Worm (Caenorhabditis elegans) whole organism, L4 larva: ENCODE results near the gene algn-5.
A peak's percentile ranks its signal among the peaks of the same experiment; 100 is the strongest.

Experiments
- D1046.2 ChIP-seq: fragments of 200-800 bp; sonication (Bioruptor generic); IDR thresholded peaks from 2 replicates; pipeline ENCODE4 v1.3.6; 2022; ENCODE audit warnings: missing genetic modification characterization, missing compliant biosample characterization
- F37D6.2 ChIP-seq: sonication (generic microtip); optimal IDR thresholded peaks from 2 replicates; lab custom pipeline; 2016; ENCODE audit warnings: mild to moderate bottlenecking, missing genetic modification characterization, missing compliant biosample characterization
- F49E8.2 ChIP-seq: sonication (generic microtip); optimal IDR thresholded peaks from 2 replicates; lab custom pipeline; 2016; ENCODE audit warnings: missing compliant biosample characterization, mild to moderate bottlenecking, missing genetic modification characterization, borderline replicate concordance
- T20F7.1 ChIP-seq: fragments of 200-800 bp; sonication (Bioruptor generic); optimal IDR thresholded peaks from 2 replicates; lab custom pipeline; 2018; ENCODE audit warnings: mild to moderate bottlenecking, missing genetic modification characterization, missing compliant biosample characterization
- Y5F2A.4 ChIP-seq: fragments of 200-800 bp; sonication (Bioruptor generic); optimal IDR thresholded peaks from 2 replicates; lab custom pipeline; 2018; ENCODE audit warnings: mild to moderate bottlenecking, missing genetic modification characterization, missing compliant biosample characterization
- ZK337.2 ChIP-seq: fragments of 200-800 bp; sonication (Bioruptor generic); IDR thresholded peaks from 2 replicates; pipeline ENCODE4 v1.3.6; 2022; ENCODE audit warnings: missing genetic modification reagents, missing genetic modification characterization, missing compliant biosample characterization
- aha-1 ChIP-seq: fragments of 150-350 bp; peaks from one replicate; lab custom pipeline; 2014; ENCODE audit warnings: missing biosample characterization, missing genetic modification characterization
- aly-2 ChIP-seq: sonication (generic microtip); optimal IDR thresholded peaks from 2 replicates; lab custom pipeline; 2018; ENCODE audit warnings: missing biosample characterization, missing genetic modification characterization
- ceh-28 ChIP-seq: fragments of 150-350 bp; optimal IDR thresholded peaks from 2 replicates; lab custom pipeline; 2014; ENCODE audit warnings: missing biosample characterization, missing genetic modification reagents, missing genetic modification characterization
- ceh-44 ChIP-seq: fragments of 200-800 bp; sonication (Bioruptor generic); IDR thresholded peaks from 2 replicates; pipeline ENCODE4 v1.3.6; 2022; ENCODE audit warnings: missing genetic modification reagents, missing genetic modification characterization, missing compliant biosample characterization
- ceh-62 ChIP-seq: sonication (generic microtip); optimal IDR thresholded peaks from 2 replicates; lab custom pipeline; 2017; ENCODE audit warnings: missing biosample characterization, missing genetic modification characterization
- ces-1 ChIP-seq: fragments of 150-350 bp; sonication (generic microtip); optimal IDR thresholded peaks from 4 replicates; lab custom pipeline; 2014; ENCODE audit warnings: missing biosample characterization, missing genetic modification reagents, missing genetic modification characterization
- cey-2 ChIP-seq: sonication (generic microtip); optimal IDR thresholded peaks from 3 replicates; lab custom pipeline; 2017; ENCODE audit warnings: missing genetic modification characterization, mild to moderate bottlenecking, missing compliant biosample characterization, antibody characterized with exemption, borderline replicate concordance; ENCODE audit not compliant: insufficient read depth
- daf-12 ChIP-seq: fragments of 150-350 bp; optimal IDR thresholded peaks from 2 replicates; lab custom pipeline; 2014; ENCODE audit warnings: missing biosample characterization, missing genetic modification reagents, missing genetic modification characterization
- dmd-9 ChIP-seq: fragments of 200-800 bp; sonication (Bioruptor generic); IDR thresholded peaks from 2 replicates; pipeline ENCODE4 v1.3.6; 2022; ENCODE audit warnings: missing genetic modification reagents, missing genetic modification characterization, missing compliant biosample characterization
- duxl-1 ChIP-seq: sonication (generic microtip); optimal IDR thresholded peaks from 2 replicates; lab custom pipeline; 2016; ENCODE audit warnings: mild to moderate bottlenecking, missing genetic modification characterization, moderate library complexity, missing compliant biosample characterization; ENCODE audit not compliant: poor library complexity
- dve-1 ChIP-seq: sonication (generic microtip); optimal IDR thresholded peaks from 2 replicates; lab custom pipeline; 2017; ENCODE audit warnings: antibody characterized with exemption, mild to moderate bottlenecking, missing genetic modification characterization, missing compliant biosample characterization; ENCODE audit not compliant: insufficient read depth
- fkh-10 ChIP-seq: fragments of 150-350 bp; optimal IDR thresholded peaks from 2 replicates; lab custom pipeline; 2014; ENCODE audit warnings: missing biosample characterization, missing genetic modification reagents, missing genetic modification characterization
- hif-1 ChIP-seq, 2 experiments: sonication (generic microtip); optimal IDR thresholded peaks; 2 replicates each; lab custom pipeline; 2016 to 2017; ENCODE audit warnings: missing compliant biosample characterization in 2 of 2, missing genetic modification characterization in 2 of 2, missing genetic modification reagents in 2 of 2, missing genotype in 2 of 2, mild to moderate bottlenecking in 1 of 2
- hlh-11 ChIP-seq: fragments of 200-800 bp; sonication (Bioruptor generic); optimal IDR thresholded peaks from 2 replicates; lab custom pipeline; 2018; ENCODE audit warnings: mild to moderate bottlenecking, missing genetic modification characterization, missing compliant biosample characterization
- hlh-30 ChIP-seq: sonication (generic microtip); optimal IDR thresholded peaks from 2 replicates; lab custom pipeline; 2017; ENCODE audit warnings: antibody characterized with exemption, mild to moderate bottlenecking, missing genetic modification characterization, missing compliant biosample characterization; ENCODE audit not compliant: insufficient read depth
- lim-7 ChIP-seq: fragments of 200-800 bp; sonication (Bioruptor generic); IDR thresholded peaks from 2 replicates; pipeline ENCODE4 v1.3.6; 2022; ENCODE audit warnings: missing genetic modification characterization, missing compliant biosample characterization
- lin-15B ChIP-seq: fragments of 150-350 bp; sonication (generic microtip); optimal IDR thresholded peaks from 3 replicates; lab custom pipeline; 2014; ENCODE audit warnings: missing biosample characterization, missing genetic modification characterization
- lin-29 ChIP-seq: fragments of 200-800 bp; sonication (Bioruptor generic); IDR thresholded peaks from 2 replicates; pipeline ENCODE4 v1.3.6; 2022; ENCODE audit warnings: missing genetic modification reagents, missing genetic modification characterization, missing compliant biosample characterization
- madf-9 ChIP-seq: fragments of 200-800 bp; sonication (Bioruptor generic); conservative IDR thresholded peaks from 2 replicates; pipeline ENCODE4 v1.3.6; 2022; ENCODE audit warnings: missing genetic modification reagents, missing genetic modification characterization, missing compliant biosample characterization
- mep-1 ChIP-seq: fragments of 150-350 bp; sonication (generic microtip); optimal IDR thresholded peaks from 3 replicates; lab custom pipeline; 2014; ENCODE audit warnings: missing biosample characterization, missing genetic modification characterization
- mes-2 ChIP-seq: sonication (generic microtip); optimal IDR thresholded peaks from 2 replicates; lab custom pipeline; 2016; ENCODE audit warnings: missing genotype, mild to moderate bottlenecking, missing genetic modification characterization, missing compliant biosample characterization; ENCODE audit not compliant: poor library complexity, severe bottlenecking
- mxl-3 ChIP-seq: fragments of 200-800 bp; sonication (Bioruptor generic); optimal IDR thresholded peaks from 2 replicates; lab custom pipeline; 2018; ENCODE audit warnings: mild to moderate bottlenecking, missing genetic modification characterization, missing compliant biosample characterization
- nhr-102 ChIP-seq: sonication (generic microtip); optimal IDR thresholded peaks from 2 replicates; lab custom pipeline; 2016; ENCODE audit warnings: mild to moderate bottlenecking, missing genetic modification characterization, moderate library complexity, missing compliant biosample characterization
- nhr-111 ChIP-seq: fragments of 200-800 bp; sonication (Bioruptor generic); optimal IDR thresholded peaks from 2 replicates; lab custom pipeline; 2018; ENCODE audit warnings: mild to moderate bottlenecking, missing genetic modification characterization, missing compliant biosample characterization
- nhr-237 ChIP-seq: sonication (generic microtip); optimal IDR thresholded peaks from 2 replicates; lab custom pipeline; 2017; ENCODE audit warnings: missing biosample characterization, missing genetic modification characterization
- nhr-25 ChIP-seq: sonication (generic microtip); optimal IDR thresholded peaks from 2 replicates; lab custom pipeline; 2017; ENCODE audit warnings: missing genetic modification characterization, mild to moderate bottlenecking, missing compliant biosample characterization, antibody characterized with exemption, moderate library complexity, borderline replicate concordance; ENCODE audit not compliant: insufficient read depth
- nhr-28 ChIP-seq: fragments of 150-350 bp; optimal IDR thresholded peaks from 2 replicates; lab custom pipeline; 2014; ENCODE audit warnings: missing biosample characterization, missing genetic modification characterization
- nhr-41 ChIP-seq: fragments of 200-800 bp; sonication (Bioruptor generic); IDR thresholded peaks from 2 replicates; pipeline ENCODE4 v1.3.6; 2022; ENCODE audit warnings: missing genetic modification reagents, missing genetic modification characterization, missing compliant biosample characterization
- nhr-42 ChIP-seq: fragments of 200-800 bp; sonication (Bioruptor generic); IDR thresholded peaks from 2 replicates; pipeline ENCODE4 v1.3.6; 2022; ENCODE audit warnings: missing genetic modification characterization, missing compliant biosample characterization
- nhr-76 ChIP-seq: fragments of 150-350 bp; optimal IDR thresholded peaks from 2 replicates; lab custom pipeline; 2014; ENCODE audit warnings: missing biosample characterization, missing genetic modification characterization
- nhr-77 ChIP-seq: fragments of 150-350 bp; optimal IDR thresholded peaks from 2 replicates; lab custom pipeline; 2014; ENCODE audit warnings: missing biosample characterization, missing genetic modification characterization
- skn-1 ChIP-seq: fragments of 150-350 bp; optimal IDR thresholded peaks from 2 replicates; lab custom pipeline; 2014; ENCODE audit warnings: missing biosample characterization, missing genetic modification characterization
- snpc-4 ChIP-seq: fragments of 150-350 bp; optimal IDR thresholded peaks from 2 replicates; lab custom pipeline; 2014; ENCODE audit warnings: missing biosample characterization, missing genetic modification characterization
- unc-39 ChIP-seq: sonication (generic microtip); optimal IDR thresholded peaks from 2 replicates; lab custom pipeline; 2017; ENCODE audit warnings: missing biosample characterization, missing genetic modification characterization
- unc-62 ChIP-seq, 3 experiments: fragments of 150-350 bp in 1 of 3; sonication (generic microtip); optimal IDR thresholded peaks in 2 of 3; peaks in 1 of 3; 1 replicate in 1 of 3; 2 replicates in 2 of 3; lab custom pipeline; 2014 to 2017; ENCODE audit warnings: missing biosample characterization in 3 of 3, missing genetic modification characterization in 3 of 3, missing genetic modification reagents in 3 of 3, missing genotype in 1 of 3
- zip-2 ChIP-seq: fragments of 150-350 bp; optimal IDR thresholded peaks from 2 replicates; lab custom pipeline; 2014; ENCODE audit warnings: missing biosample characterization, missing genetic modification characterization
- ztf-7 ChIP-seq: fragments of 150-350 bp; optimal IDR thresholded peaks from 2 replicates; lab custom pipeline; 2014; ENCODE audit warnings: missing biosample characterization, missing genetic modification characterization

Gene algn-5

ce11 chrV:4186453-4187143 lies 8.8 kb upstream of the algn-5 start (continued):
- peak; percentile 36 for TF ChIP-seq duxl-1 (tag; lab: Kevin White, UChicago)
- TF ChIP-seq mxl-3 (GFP tag; lab: Kevin White, UChicago): peak; percentile 97
- no peak for TF ChIP-seq nhr-42
- TF ChIP-seq T20F7.1 (GFP tag; lab: Kevin White, UChicago): no peak
- TF ChIP-seq mes-2: peak; percentile 14
- no peak for TF ChIP-seq nhr-41 (GFP tag; lab: Robert Waterston, UW)
- TF ChIP-seq daf-12 (tag; lab: Kevin White, UChicago): no peak
- no peak for TF ChIP-seq ceh-44 (GFP tag; lab: Robert Waterston, UW)
- TF ChIP-seq nhr-77 (tag; lab: Kevin White, UChicago): no peak
- peak; percentile 68 for TF ChIP-seq hlh-30 (tag; lab: Kevin White, UChicago)
- peak; percentile 20 for TF ChIP-seq nhr-28 (tag; lab: Kevin White, UChicago)
- TF ChIP-seq ztf-7 (tag; lab: Kevin White, UChicago): no peak
- 0 out of 2 replicates have a peak, but pooled peaks have one; percentile 43 for TF ChIP-seq lim-7 (GFP tag; lab: Robert Waterston, UW)
- TF ChIP-seq nhr-102 (tag; lab: Kevin White, UChicago): peak; percentile 35
- TF ChIP-seq hlh-11 (tag; lab: Kevin White, UChicago): peak; percentile 90
- TF ChIP-seq ceh-28: no peak
- TF ChIP-seq skn-1 (tag; lab: Kevin White, UChicago): no peak
- TF ChIP-seq fkh-10 (GFP tag; lab: Kevin White, UChicago): no peak
- TF ChIP-seq aha-1: no peak
- no peak for TF ChIP-seq snpc-4 (tag; lab: Kevin White, UChicago)
- TF ChIP-seq ZK337.2: no peak
- TF ChIP-seq D1046.2 (GFP tag; lab: Robert Waterston, UW): no peak

- TF ChIP-seq zip-2 (no peak), hlh-30 (tag; lab: Kevin White, UChicago) (peak; percentile 33), unc-62 (GFP tag; optimal IDR thresholded peaks at IDR 0.05 in 1 of 2; lab: Kevin White, UChicago) (peak in 1 of 2 experiments; percentile 81), unc-62 (tag; optimal IDR thresholded peaks at IDR 0.05; lab: Kevin White, UChicago) (no peak), nhr-111 (no peak), nhr-28 (tag; lab: Kevin White, UChicago) (peak; percentile 57), T20F7.1 (GFP tag; lab: Kevin White, UChicago) (no peak), dmd-9 (GFP tag; lab: Robert Waterston, UW) (no peak), nhr-76 (tag; lab: Kevin White, UChicago) (no peak), dve-1 (tag; lab: Kevin White, UChicago) (peak; percentile 10), lin-15B (tag; lab: Kevin White, UChicago) (no peak)
These were observed 8.3 kb upstream of the algn-5 start, which contains the start of gene nhr-114 for ce11 chrV:4187144-4187485. Gene nhr-114, plus strand, starts transcription at chrV:4187202.

- no peak for TF ChIP-seq aly-2
- peak; percentile 38 for TF ChIP-seq nhr-102 (tag; lab: Kevin White, UChicago)
These were observed 5.8 kb upstream of the algn-5 start for ce11 chrV:4189618-4190017.

- TF ChIP-seq lin-29 (GFP tag; lab: Robert Waterston, UW): peak; percentile 46; the same call in 1 of the 2 replicates
- TF ChIP-seq fkh-10 (GFP tag; lab: Kevin White, UChicago): no peak
- no peak for TF ChIP-seq hif-1 (tag; optimal IDR thresholded peaks at IDR 0.05; lab: Kevin White, UChicago)
- no peak for TF ChIP-seq F49E8.2
- no peak for TF ChIP-seq nhr-25
- TF ChIP-seq duxl-1 (tag; lab: Kevin White, UChicago): peak; percentile 21
- TF ChIP-seq nhr-28 (tag; lab: Kevin White, UChicago): no peak
- no peak for TF ChIP-seq nhr-76 (tag; lab: Kevin White, UChicago)
- TF ChIP-seq ceh-62 (tag; lab: Kevin White, UChicago): no peak
- TF ChIP-seq nhr-102 (tag; lab: Kevin White, UChicago): no peak
- TF ChIP-seq unc-39: no peak
- no peak for TF ChIP-seq Y5F2A.4 (GFP tag; lab: Kevin White, UChicago)
- no peak for TF ChIP-seq nhr-237
- peak; percentile 32 for TF ChIP-seq nhr-111
- no peak for TF ChIP-seq madf-9
- TF ChIP-seq ces-1 (GFP tag; lab: Kevin White, UChicago): no peak
- TF ChIP-seq cey-2 (tag; lab: Kevin White, UChicago): no peak
- TF ChIP-seq mep-1 (tag; lab: Kevin White, UChicago): no peak
- no peak for TF ChIP-seq ZK337.2
- TF ChIP-seq F37D6.2 (tag; lab: Kevin White, UChicago): no peak
- no peak for TF ChIP-seq aly-2
These were observed 5.1 kb upstream of the algn-5 start for ce11 chrV:4190232-4190631.
